Worm (Caenorhabditis elegans): ENCODE data around the gene nhr-13.

ce11 chrV:2163735-2164134 is 28.6 kb upstream of the nhr-13 start, which contains the start of gene str-255:
- TF ChIP-seq R02D3.7 (tag; optimal IDR thresholded peaks at IDR 0.05) (no peak), elt-3 (tag; optimal IDR thresholded peaks at IDR 0.05) (no peak), elt-1 (tag; optimal IDR thresholded peaks at IDR 0.05) (no peak), ceh-82 (tag; optimal IDR thresholded peaks at IDR 0.05) (no peak), lin-15B (tag; optimal IDR thresholded peaks at IDR 0.05) (no peak), nhr-11 (tag; optimal IDR thresholded peaks at IDR 0.05) (no peak), pha-4 (tag; optimal IDR thresholded peaks at IDR 0.05) (no peak), zag-1 (tag; optimal IDR thresholded peaks at IDR 0.05) (no peak), nfya-1 (tag; optimal IDR thresholded peaks at IDR 0.05; ENCODE audit: insufficient read depth) (no peak), fos-1 (tag; optimal IDR thresholded peaks at IDR 0.05) (no peak), nhr-76 (tag; optimal IDR thresholded peaks at IDR 0.05) (no peak)
